Worm (Caenorhabditis elegans) whole organism, L4 larva: ENCODE results near the gene snb-1.

Experiments used
- D1046.2 ChIP-seq: fragments of 200-800 bp; sonication (Bioruptor generic); IDR thresholded peaks from 2 replicates; pipeline ENCODE4 v1.3.6; 2022; ENCODE audit warnings: missing genetic modification characterization, missing compliant biosample characterization
- F26F4.8 ChIP-seq: fragments of 200-800 bp; sonication (Bioruptor generic); conservative IDR thresholded peaks from 2 replicates; pipeline ENCODE4 v1.3.6; 2022; ENCODE audit warnings: missing genetic modification characterization, missing compliant biosample characterization
- R02D3.7 ChIP-seq: fragments of 150-350 bp; sonication (generic microtip); optimal IDR thresholded peaks from 3 replicates; lab custom pipeline; 2014; ENCODE audit warnings: missing biosample characterization, missing genetic modification characterization
- Y105C5A.15 ChIP-seq: fragments of 200-800 bp; sonication (Bioruptor generic); IDR thresholded peaks from 2 replicates; pipeline ENCODE4 v1.3.6; 2022; ENCODE audit warnings: missing genetic modification characterization, missing compliant biosample characterization
- ZK337.2 ChIP-seq: fragments of 200-800 bp; sonication (Bioruptor generic); IDR thresholded peaks from 2 replicates; pipeline ENCODE4 v1.3.6; 2022; ENCODE audit warnings: missing genetic modification reagents, missing genetic modification characterization, missing compliant biosample characterization
- aha-1 ChIP-seq: fragments of 150-350 bp; peaks from one replicate; lab custom pipeline; 2014; ENCODE audit warnings: missing biosample characterization, missing genetic modification characterization
- arid-1 ChIP-seq: fragments of 200-800 bp; sonication (Bioruptor generic); conservative IDR thresholded peaks from 2 replicates; pipeline ENCODE4 v1.3.6; 2022; ENCODE audit warnings: missing genetic modification reagents, missing genetic modification characterization, missing compliant biosample characterization
- ceh-20 ChIP-seq: fragments of 200-800 bp; sonication (Bioruptor generic); IDR thresholded peaks from 2 replicates; pipeline ENCODE4 v1.3.6; 2022; ENCODE audit warnings: missing genetic modification reagents, missing genetic modification characterization, missing compliant biosample characterization
- ceh-32 ChIP-seq: sonication (generic microtip); optimal IDR thresholded peaks from 2 replicates; lab custom pipeline; 2016; ENCODE audit warnings: mild to moderate bottlenecking, missing genetic modification characterization, missing compliant biosample characterization; ENCODE audit not compliant: poor library complexity
- ceh-44 ChIP-seq: fragments of 200-800 bp; sonication (Bioruptor generic); IDR thresholded peaks from 2 replicates; pipeline ENCODE4 v1.3.6; 2022; ENCODE audit warnings: missing genetic modification reagents, missing genetic modification characterization, missing compliant biosample characterization
- fkh-10 ChIP-seq: fragments of 150-350 bp; optimal IDR thresholded peaks from 2 replicates; lab custom pipeline; 2014; ENCODE audit warnings: missing biosample characterization, missing genetic modification reagents, missing genetic modification characterization
- hlh-30 ChIP-seq: sonication (generic microtip); optimal IDR thresholded peaks from 2 replicates; lab custom pipeline; 2017; ENCODE audit warnings: antibody characterized with exemption, mild to moderate bottlenecking, missing genetic modification characterization, missing compliant biosample characterization; ENCODE audit not compliant: insufficient read depth
- lim-7 ChIP-seq: fragments of 200-800 bp; sonication (Bioruptor generic); IDR thresholded peaks from 2 replicates; pipeline ENCODE4 v1.3.6; 2022; ENCODE audit warnings: missing genetic modification characterization, missing compliant biosample characterization
- lir-3 ChIP-seq: sonication (generic microtip); optimal IDR thresholded peaks from 2 replicates; lab custom pipeline; 2016; ENCODE audit warnings: mild to moderate bottlenecking, missing genetic modification characterization, missing compliant biosample characterization
- madf-5 ChIP-seq, 2 experiments: fragments of 200-800 bp; sonication (Bioruptor generic); IDR thresholded peaks; 2 replicates each; pipeline ENCODE4 v1.3.6; 2022; ENCODE audit warnings: missing compliant biosample characterization in 2 of 2, missing genetic modification characterization in 2 of 2
- mdl-1 ChIP-seq, 2 experiments: fragments of 150-350 bp in 1 of 2; sonication (generic microtip) in 1 of 2; optimal IDR thresholded peaks; 2 replicates each; lab custom pipeline; 2014 to 2017; ENCODE audit warnings: missing biosample characterization in 2 of 2, missing genetic modification characterization in 2 of 2
- mxl-2 ChIP-seq: fragments of 200-800 bp; sonication (Bioruptor generic); conservative IDR thresholded peaks from 2 replicates; pipeline ENCODE4 v1.3.6; 2022; ENCODE audit warnings: missing genetic modification reagents, missing genetic modification characterization, missing compliant biosample characterization
- nhr-10 ChIP-seq: fragments of 150-350 bp; optimal IDR thresholded peaks from 2 replicates; lab custom pipeline; 2014; ENCODE audit warnings: missing biosample characterization, missing genetic modification characterization
- nhr-102 ChIP-seq: sonication (generic microtip); optimal IDR thresholded peaks from 2 replicates; lab custom pipeline; 2016; ENCODE audit warnings: mild to moderate bottlenecking, missing genetic modification characterization, moderate library complexity, missing compliant biosample characterization
- nhr-11 ChIP-seq: fragments of 150-350 bp; optimal IDR thresholded peaks from 2 replicates; lab custom pipeline; 2014; ENCODE audit warnings: missing biosample characterization, missing genetic modification characterization
- nhr-111 ChIP-seq: fragments of 200-800 bp; sonication (Bioruptor generic); optimal IDR thresholded peaks from 2 replicates; lab custom pipeline; 2018; ENCODE audit warnings: mild to moderate bottlenecking, missing genetic modification characterization, missing compliant biosample characterization
- nhr-28 ChIP-seq: fragments of 150-350 bp; optimal IDR thresholded peaks from 2 replicates; lab custom pipeline; 2014; ENCODE audit warnings: missing biosample characterization, missing genetic modification characterization
- nhr-48 ChIP-seq: sonication (generic microtip); optimal IDR thresholded peaks from 2 replicates; lab custom pipeline; 2016; ENCODE audit warnings: mild to moderate bottlenecking, missing genetic modification characterization, missing compliant biosample characterization
- php-3 ChIP-seq: fragments of 200-800 bp; sonication (Bioruptor generic); IDR thresholded peaks from 2 replicates; pipeline ENCODE4 v1.3.6; 2022; ENCODE audit warnings: missing genetic modification reagents, missing genetic modification characterization, missing compliant biosample characterization
- pqm-1 ChIP-seq: sonication (generic microtip); optimal IDR thresholded peaks from 2 replicates; lab custom pipeline; 2017; ENCODE audit warnings: missing biosample characterization, missing genetic modification characterization
- tra-1 ChIP-seq: fragments of 200-800 bp; sonication (Bioruptor generic); IDR thresholded peaks from 2 replicates; pipeline ENCODE4 v1.3.6; 2022; ENCODE audit warnings: missing genetic modification reagents, missing genetic modification characterization, missing compliant biosample characterization
- unc-39 ChIP-seq: sonication (generic microtip); optimal IDR thresholded peaks from 2 replicates; lab custom pipeline; 2017; ENCODE audit warnings: missing biosample characterization, missing genetic modification characterization
- unc-62 ChIP-seq, 3 experiments: fragments of 150-350 bp in 1 of 3; sonication (generic microtip); optimal IDR thresholded peaks in 2 of 3; peaks in 1 of 3; 1 replicate in 1 of 3; 2 replicates in 2 of 3; lab custom pipeline; 2014 to 2017; ENCODE audit warnings: missing biosample characterization in 3 of 3, missing genetic modification characterization in 3 of 3, missing genetic modification reagents in 3 of 3, missing genotype in 1 of 3
- vab-7 ChIP-seq: fragments of 200-800 bp; sonication (Bioruptor generic); IDR thresholded peaks from 2 replicates; pipeline ENCODE4 v1.3.6; 2022; ENCODE audit warnings: missing genetic modification reagents, missing genetic modification characterization, missing compliant biosample characterization
- zfp-3 ChIP-seq: fragments of 200-800 bp; sonication (Bioruptor generic); conservative IDR thresholded peaks from 2 replicates; pipeline ENCODE4 v1.3.6; 2022; ENCODE audit warnings: missing genetic modification reagents, missing genetic modification characterization, missing compliant biosample characterization
- zip-11 ChIP-seq: fragments of 200-800 bp; sonication (Bioruptor generic); IDR thresholded peaks from 2 replicates; pipeline ENCODE4 v1.3.6; 2022; ENCODE audit warnings: missing genetic modification characterization, missing compliant biosample characterization

Gene snb-1

ce11 chrV:6691813-6692351 lies 35.6 kb upstream of the snb-1 start, which contains the start of gene mtl-1 (continued):
- TF ChIP-seq nhr-10 (no peak), ceh-44 (GFP tag; lab: Robert Waterston, UW) (no peak), pqm-1 (peak; percentile 7), vab-7 (GFP tag; lab: Robert Waterston, UW) (no peak), nhr-111 (no peak)

DNA sequence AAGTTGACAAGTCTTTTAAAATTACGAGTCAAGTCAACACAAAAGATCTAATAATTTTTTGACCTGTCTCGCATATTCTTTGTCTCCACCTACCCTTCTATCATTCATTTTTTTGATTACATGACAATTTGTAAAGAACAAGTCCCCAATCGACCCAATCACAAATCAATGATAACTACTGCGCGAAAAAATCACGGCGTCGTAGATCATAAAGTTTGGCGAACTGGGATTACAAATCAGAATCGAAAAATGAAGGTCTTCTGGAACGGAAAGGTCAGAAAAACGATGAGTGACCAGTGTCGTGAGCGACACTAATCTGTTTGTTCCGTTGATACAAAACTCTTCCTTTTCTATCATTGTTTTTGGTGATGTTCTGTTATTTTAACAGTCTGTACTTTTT lies 33.8 kb upstream of the snb-1 start:
- TF ChIP-seq D1046.2 (GFP tag; lab: Robert Waterston, UW), result no peak
- TF ChIP-seq ZK337.2, result no peak
- TF ChIP-seq lir-3 (tag; lab: Kevin White, UChicago), result no peak
- peak in 1 of 2 experiments; percentile 22 for TF ChIP-seq unc-62 (GFP tag; optimal IDR thresholded peaks at IDR 0.05 in 1 of 2; lab: Kevin White, UChicago)
- no peak for TF ChIP-seq unc-62 (tag; optimal IDR thresholded peaks at IDR 0.05; lab: Kevin White, UChicago)
- TF ChIP-seq nhr-28 (tag; lab: Kevin White, UChicago), result peak; percentile 16
- TF ChIP-seq fkh-10 (GFP tag; lab: Kevin White, UChicago), result no peak
- TF ChIP-seq ceh-32 (tag; lab: Kevin White, UChicago), result no peak
- no peak for TF ChIP-seq ceh-44 (GFP tag; lab: Robert Waterston, UW)
- TF ChIP-seq R02D3.7 (tag; lab: Kevin White, UChicago), result no peak
- no peak for TF ChIP-seq nhr-48 (tag; lab: Kevin White, UChicago)
- TF ChIP-seq F26F4.8 (GFP tag; lab: Robert Waterston, UW), result no peak
- no peak for TF ChIP-seq lim-7 (GFP tag; lab: Robert Waterston, UW)
- TF ChIP-seq tra-1 (GFP tag; lab: Robert Waterston, UW), result no peak
- TF ChIP-seq php-3 (GFP tag; lab: Robert Waterston, UW), result no peak
- peak in 1 of 2 experiments; percentile 1 for TF ChIP-seq mdl-1 (tag; optimal IDR thresholded peaks at IDR 0.05; lab: Kevin White, UChicago)
- TF ChIP-seq arid-1 (GFP tag; lab: Robert Waterston, UW), result no peak
- no peak for TF ChIP-seq ceh-20
- no peak for TF ChIP-seq nhr-11

- TF ChIP-seq nhr-111 (no peak), hlh-30 (no peak)
These were observed 32.1 kb upstream of the snb-1 start, which contains the start of gene K11G9.5 for ce11 chrV:6688392-6688791. K11G9.5 (minus strand) TSS chrV:6688492.

DNA sequence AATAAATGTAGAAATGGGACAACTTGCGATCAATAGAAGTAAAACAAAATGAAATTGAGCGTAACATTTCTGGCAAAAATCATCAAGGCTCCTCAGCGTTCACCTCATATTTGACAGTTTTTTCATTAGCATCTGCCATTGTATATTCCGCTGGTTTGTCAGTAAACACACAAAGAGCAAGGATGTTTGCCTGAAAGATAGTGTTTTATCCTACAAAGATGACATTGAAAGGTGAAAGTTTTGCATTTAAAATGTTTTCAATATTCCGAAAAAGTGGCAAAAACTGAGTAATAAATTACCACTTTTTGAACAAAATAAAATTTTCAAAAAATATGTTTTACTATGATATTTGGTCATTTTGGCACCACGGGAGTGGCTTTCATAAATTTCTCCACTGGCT lies 29.7 kb upstream of the snb-1 start:
- TF ChIP-seq nhr-48 (tag; lab: Kevin White, UChicago) (no peak), unc-62 (GFP tag; optimal IDR thresholded peaks at IDR 0.05 in 1 of 2; lab: Kevin White, UChicago) (peak in 1 of 2 experiments; percentile 92), unc-62 (tag; optimal IDR thresholded peaks at IDR 0.05; lab: Kevin White, UChicago) (no peak), php-3 (GFP tag; lab: Robert Waterston, UW) (no peak)
- TF ChIP-seq, all 104 proteins: peak for 1

DNA sequence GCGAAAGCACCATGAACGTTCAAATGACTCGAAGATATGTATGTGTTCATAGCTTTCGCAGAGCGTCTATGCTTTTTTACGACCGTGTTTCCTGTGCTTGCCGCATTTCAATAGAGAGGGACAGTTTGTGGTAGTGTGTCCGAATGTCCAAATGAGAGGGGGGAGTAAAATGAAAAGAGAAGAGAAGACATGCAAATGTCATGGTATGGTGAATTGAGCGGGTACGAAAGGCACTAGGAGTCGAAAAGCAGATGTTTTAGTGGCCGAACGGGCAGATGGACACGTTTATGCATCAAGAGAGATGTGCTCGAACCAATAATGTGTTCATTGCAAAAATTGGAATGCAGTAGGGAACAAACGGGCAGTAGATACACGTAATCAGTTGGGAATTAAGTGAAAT lies 29.2 kb upstream of the snb-1 start:
- no peak for TF ChIP-seq madf-5 (GFP tag; IDR thresholded peaks at IDR 0.05; lab: Robert Waterston, UW)
- no peak for TF ChIP-seq nhr-102
- TF ChIP-seq zfp-3, result no peak
- TF ChIP-seq mxl-2 (GFP tag; lab: Robert Waterston, UW), result no peak
- TF ChIP-seq Y105C5A.15 (GFP tag; lab: Robert Waterston, UW), result no peak
- no peak for TF ChIP-seq unc-39 (tag; lab: Kevin White, UChicago)
- TF ChIP-seq unc-62 (GFP tag; optimal IDR thresholded peaks at IDR 0.05 in 1 of 2; lab: Kevin White, UChicago), result peak in 1 of 2 experiments; percentile 42
- TF ChIP-seq unc-62 (tag; optimal IDR thresholded peaks at IDR 0.05; lab: Kevin White, UChicago), result no peak

DNA sequence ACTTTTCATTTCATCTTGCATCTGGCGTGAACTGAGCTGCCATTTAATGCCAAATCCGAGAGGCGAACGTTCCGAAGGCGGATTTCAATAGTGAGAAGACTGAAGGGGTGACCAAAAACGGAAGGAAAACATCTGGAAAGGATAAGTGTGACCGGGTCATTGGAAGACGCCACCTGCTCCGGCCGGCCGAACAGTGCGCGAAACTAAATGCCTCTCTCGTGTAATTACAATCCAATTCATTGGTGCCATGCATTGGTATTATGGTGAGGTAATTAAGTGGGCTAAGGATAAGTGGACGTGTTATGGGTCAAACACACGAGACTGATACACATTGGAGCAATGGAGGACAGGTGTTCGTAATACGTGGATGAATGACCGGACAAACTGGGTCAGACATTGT lies 28.2 kb upstream of the snb-1 start:
- no peak for TF ChIP-seq zip-11 (GFP tag; lab: Robert Waterston, UW)
- TF ChIP-seq aha-1 (tag; lab: Kevin White, UChicago), result peak; percentile 35
